Worm (Caenorhabditis elegans) whole organism, L2 larva: ENCODE results near the gene W06D12.6.

ENCODE experiments used
- R02D3.7 ChIP-seq: fragments of 150-350 bp; optimal IDR thresholded peaks from 2 replicates; lab custom pipeline; 2014; ENCODE audit warnings: missing biosample characterization, missing genetic modification characterization
- aly-2 ChIP-seq: fragments of 150-350 bp; optimal IDR thresholded peaks from 2 replicates; lab custom pipeline; 2014; ENCODE audit warnings: missing biosample characterization, missing genetic modification characterization
- blmp-1 ChIP-seq: sonication (generic microtip); optimal IDR thresholded peaks from 2 replicates; lab custom pipeline; 2017; ENCODE audit warnings: missing genetic modification characterization, mild to moderate bottlenecking, missing compliant biosample characterization, antibody characterized with exemption, moderate library complexity; ENCODE audit not compliant: insufficient read depth
- ceh-82 ChIP-seq: fragments of 150-350 bp; optimal IDR thresholded peaks from 2 replicates; lab custom pipeline; 2014; ENCODE audit warnings: missing biosample characterization, missing genetic modification characterization
- elt-1 ChIP-seq: fragments of 150-350 bp; optimal IDR thresholded peaks from 2 replicates; lab custom pipeline; 2014; ENCODE audit warnings: missing biosample characterization, missing genetic modification characterization
- fos-1 ChIP-seq: fragments of 150-350 bp; optimal IDR thresholded peaks from 2 replicates; lab custom pipeline; 2014; ENCODE audit warnings: missing biosample characterization, missing genetic modification characterization
- lin-11 ChIP-seq: fragments of 150-350 bp; sonication (generic microtip); optimal IDR thresholded peaks from 2 replicates; lab custom pipeline; 2014; ENCODE audit warnings: missing biosample characterization, missing genetic modification characterization, inconsistent platforms, mixed read lengths
- lin-39 ChIP-seq: fragments of 150-350 bp; optimal IDR thresholded peaks from 2 replicates; lab custom pipeline; 2014; ENCODE audit warnings: missing biosample characterization, missing genetic modification reagents, missing genetic modification characterization
- skn-1 ChIP-seq: sonication (generic microtip); optimal IDR thresholded peaks from 2 replicates; lab custom pipeline; 2017; ENCODE audit warnings: missing biosample characterization, missing genetic modification characterization
- unc-62 ChIP-seq: fragments of 150-350 bp; optimal IDR thresholded peaks from 2 replicates; lab custom pipeline; 2014; ENCODE audit warnings: missing biosample characterization, missing genetic modification reagents, missing genetic modification characterization

DNA sequence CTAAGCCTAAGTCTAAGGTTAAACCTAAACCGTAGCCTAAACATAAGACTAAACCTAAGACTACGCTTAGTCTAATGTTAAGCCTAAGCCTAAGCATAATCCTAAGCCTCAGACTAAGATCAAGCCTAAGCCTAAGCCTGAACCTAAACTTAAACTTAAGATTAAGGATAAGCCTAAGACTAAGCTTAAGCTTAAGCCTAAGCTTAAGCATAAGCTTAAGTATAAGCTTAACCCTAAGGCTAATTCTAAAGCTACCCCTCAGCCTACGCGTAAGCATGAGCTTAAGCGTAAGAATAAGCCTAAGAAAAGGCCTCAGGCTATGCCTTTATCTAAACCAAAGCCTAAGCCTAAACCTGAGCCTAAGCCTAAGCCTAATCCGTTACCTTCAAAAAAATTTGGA is 22.4 kb downstream of the W06D12.6 start:
- TF ChIP-seq aly-2 = no peak
- no peak for TF ChIP-seq elt-1 (tag; lab: Kevin White, UChicago)
- no peak for TF ChIP-seq skn-1 (tag; lab: Kevin White, UChicago)
- no peak for TF ChIP-seq lin-11 (tag; lab: Kevin White, UChicago)
- TF ChIP-seq unc-62 (GFP tag; lab: Kevin White, UChicago) = no peak
- no peak for TF ChIP-seq ceh-82
- TF ChIP-seq lin-39 (tag; lab: Kevin White, UChicago) = no peak
- no peak for TF ChIP-seq fos-1 (tag; lab: Kevin White, UChicago)
- TF ChIP-seq blmp-1 (tag; lab: Kevin White, UChicago) = no peak
- TF ChIP-seq R02D3.7 (tag; lab: Kevin White, UChicago) = no peak
